Worm (Caenorhabditis elegans) whole organism, early embryonic: ENCODE measurements around the gene str-180.

ENCODE experiments used
- B0310.2 ChIP-seq: sonication (generic microtip); optimal IDR thresholded peaks from 2 replicates; lab custom pipeline; 2016; ENCODE audit warnings: mild to moderate bottlenecking, missing genetic modification characterization, missing compliant biosample characterization
- ama-1 ChIP-seq: fragments of 150-350 bp; optimal IDR thresholded peaks from 2 replicates; lab custom pipeline; 2014
- flt-1 ChIP-seq: fragments of 200-800 bp; sonication (Bioruptor generic); IDR thresholded peaks from 2 replicates; pipeline ENCODE4 v1.3.6; 2022; ENCODE audit warnings: missing genetic modification characterization, missing compliant biosample characterization
- hnd-1 ChIP-seq: sonication (generic microtip); optimal IDR thresholded peaks from 2 replicates; lab custom pipeline; 2016; ENCODE audit warnings: missing genetic modification characterization, missing compliant biosample characterization

ce11 chrV:6626244-6626643 is 42.4 kb downstream of the str-180 start, which contains the start of gene ppt-1:
- TF ChIP-seq B0310.2, result no peak
- no peak for TF ChIP-seq hnd-1 (tag; lab: Kevin White, UChicago)
- no peak for TF ChIP-seq ama-1 (lab: Kevin White, UChicago)
- no peak for TF ChIP-seq flt-1
